Fruit fly (Drosophila melanogaster) whole organism, embryonic: ENCODE data around the gene Nsf2.

Source experiments
- B-H1 ChIP-seq: fragments of 200-800 bp; sonication (Bioruptor generic); IDR thresholded peaks from 3 replicates; pipeline ENCODE4 v1.3.6; 2022; ENCODE audit warnings: missing biosample characterization, missing genetic modification characterization
- B-H2 ChIP-seq: fragments of 200-800 bp; sonication (Bioruptor generic); optimal IDR thresholded peaks from 2 replicates; lab custom pipeline; 2018; ENCODE audit warnings: missing biosample characterization, mild to moderate bottlenecking, missing genetic modification characterization
- BtbVII ChIP-seq: fragments of 200-800 bp; sonication (Bioruptor generic); optimal IDR thresholded peaks from 3 replicates; lab custom pipeline; 2017; ENCODE audit warnings: missing biosample characterization, mild to moderate bottlenecking, missing genetic modification characterization
- CG10366 ChIP-seq: fragments of 200-800 bp; sonication (Bioruptor generic); IDR thresholded peaks from 2 replicates; pipeline ENCODE4 v1.3.6; 2022; ENCODE audit warnings: missing biosample characterization, missing genetic modification characterization
- CG10543 ChIP-seq: fragments of 200-800 bp; sonication (Bioruptor generic); optimal IDR thresholded peaks from 3 replicates; lab custom pipeline; 2017; ENCODE audit warnings: missing biosample characterization, mild to moderate bottlenecking, missing genetic modification characterization, moderate library complexity
- CG10654 ChIP-seq: fragments of 200-800 bp; sonication (Bioruptor generic); optimal IDR thresholded peaks from 2 replicates; lab custom pipeline; 2016; ENCODE audit warnings: missing biosample characterization, missing genetic modification characterization
- CG11247 ChIP-seq: fragments of 200-800 bp; sonication (Bioruptor generic); IDR thresholded peaks from 2 replicates; pipeline ENCODE4 v1.3.6; 2022; ENCODE audit warnings: missing biosample characterization, missing genetic modification characterization
- CG12942 ChIP-seq: fragments of 200-800 bp; sonication (Bioruptor generic); optimal IDR thresholded peaks from 3 replicates; lab custom pipeline; 2016; ENCODE audit warnings: missing biosample characterization, missing genetic modification characterization
- CG15601 ChIP-seq: fragments of 200-800 bp; sonication (Bioruptor generic); optimal IDR thresholded peaks from 3 replicates; lab custom pipeline; 2019; ENCODE audit warnings: missing biosample characterization, mild to moderate bottlenecking, missing genetic modification characterization, moderate library complexity
- CG1602 ChIP-seq: fragments of 200-800 bp; sonication (Bioruptor generic); optimal IDR thresholded peaks from 3 replicates; lab custom pipeline; 2016; ENCODE audit warnings: missing biosample characterization, missing genetic modification characterization
- CG1603 ChIP-seq: fragments of 200-800 bp; sonication (Bioruptor generic); optimal IDR thresholded peaks from 2 replicates; lab custom pipeline; 2019; ENCODE audit warnings: missing biosample characterization, mild to moderate bottlenecking, missing genetic modification characterization, moderate library complexity
- CG17361 ChIP-seq: fragments of 200-800 bp; sonication (Bioruptor generic); IDR thresholded peaks from 3 replicates; pipeline ENCODE4 v1.3.6; 2022; ENCODE audit warnings: missing biosample characterization, missing genetic modification characterization
- CG31388 ChIP-seq: fragments of 200-800 bp; sonication (Bioruptor generic); optimal IDR thresholded peaks from 2 replicates; lab custom pipeline; 2016; ENCODE audit warnings: missing biosample characterization, missing genetic modification characterization
- CG34224 ChIP-seq: fragments of 200-800 bp; sonication (Bioruptor generic); IDR thresholded peaks from 3 replicates; pipeline ENCODE4 v1.3.6; 2022; ENCODE audit warnings: missing biosample characterization, missing genetic modification characterization; ENCODE audit not compliant: partially characterized antibody
- CG3726 ChIP-seq: fragments of 200-800 bp; sonication (Bioruptor generic); IDR thresholded peaks from 3 replicates; pipeline ENCODE4, ENCODE4 v1.3.6; 2022; ENCODE audit warnings: missing biosample characterization, missing genetic modification characterization
- CG5953 ChIP-seq: fragments of 200-800 bp; sonication (Bioruptor generic); IDR thresholded peaks from 2 replicates; pipeline ENCODE4 v1.3.6; 2022; ENCODE audit warnings: missing biosample characterization, missing genetic modification characterization
- CG6175 ChIP-seq: fragments of 200-800 bp; sonication (Bioruptor generic); IDR thresholded peaks from 3 replicates; pipeline ENCODE4 v1.3.6; 2022; ENCODE audit warnings: missing biosample characterization, missing genetic modification characterization
- CG7745 ChIP-seq: fragments of 200-800 bp; sonication (Bioruptor generic); optimal IDR thresholded peaks from 2 replicates; lab custom pipeline; 2018; ENCODE audit warnings: missing biosample characterization, mild to moderate bottlenecking, missing genetic modification characterization, moderate library complexity
- CG7987 ChIP-seq: fragments of 200-800 bp; sonication (Bioruptor generic); optimal IDR thresholded peaks from 2 replicates; lab custom pipeline; 2018; ENCODE audit warnings: missing biosample characterization, mild to moderate bottlenecking, missing genetic modification characterization, moderate library complexity
- CG8924 ChIP-seq: fragments of 200-800 bp; optimal IDR thresholded peaks from 3 replicates; lab custom pipeline; 2019; ENCODE audit warnings: missing biosample characterization, mild to moderate bottlenecking, missing genetic modification characterization, moderate library complexity
- CHES-1-like ChIP-seq: fragments of 200-800 bp; sonication (Bioruptor generic); optimal IDR thresholded peaks from 2 replicates; lab custom pipeline; 2016; ENCODE audit warnings: missing biosample characterization, missing genetic modification characterization
- CTCF ChIP-seq: fragments of 200-800 bp; sonication (Bioruptor generic); optimal IDR thresholded peaks from 2 replicates; lab custom pipeline; 2017; ENCODE audit warnings: missing biosample characterization, mild to moderate bottlenecking, missing genetic modification characterization, moderate library complexity
- Dad ChIP-seq: fragments of 200-800 bp; sonication (Bioruptor generic); optimal IDR thresholded peaks from 3 replicates; lab custom pipeline; 2016; ENCODE audit warnings: missing biosample characterization, missing genetic modification characterization
- Dref ChIP-seq: fragments of 200-800 bp; sonication (Bioruptor generic); IDR thresholded peaks from 2 replicates; pipeline ENCODE4 v1.3.6; 2022; ENCODE audit warnings: missing biosample characterization, missing genetic modification characterization
- Fer3 ChIP-seq: fragments of 200-800 bp; sonication (Bioruptor generic); optimal IDR thresholded peaks from 2 replicates; lab custom pipeline; 2018; ENCODE audit warnings: missing biosample characterization, mild to moderate bottlenecking, missing genetic modification characterization, moderate library complexity
- GATAe ChIP-seq: fragments of 200-800 bp; sonication (Bioruptor generic); conservative IDR thresholded peaks from 2 replicates; pipeline ENCODE4 v1.3.6; 2022; ENCODE audit warnings: missing biosample characterization, missing genetic modification characterization
- Gsc ChIP-seq: fragments of 200-800 bp; sonication (Bioruptor generic); IDR thresholded peaks from 2 replicates; pipeline ENCODE4 v1.3.6; 2022; ENCODE audit warnings: missing biosample characterization, missing genetic modification characterization
- H15 ChIP-seq: fragments of 200-800 bp; sonication (Bioruptor generic); IDR thresholded peaks from 3 replicates; pipeline ENCODE4 v1.3.6; 2022; ENCODE audit warnings: missing biosample characterization, missing genetic modification characterization
- HLH4C ChIP-seq: fragments of 200-800 bp; sonication (Bioruptor generic); IDR thresholded peaks from 3 replicates; pipeline ENCODE4 v1.3.6; 2022; ENCODE audit warnings: missing biosample characterization, missing genetic modification characterization; ENCODE audit not compliant: partially characterized antibody
- Hr3 ChIP-seq: fragments of 200-800 bp; sonication (Bioruptor generic); optimal IDR thresholded peaks from 3 replicates; lab custom pipeline; 2016; ENCODE audit warnings: missing biosample characterization, missing genetic modification characterization
- Lhr ChIP-seq: fragments of 200-800 bp; sonication (Bioruptor generic); optimal IDR thresholded peaks from 3 replicates; lab custom pipeline; 2017; ENCODE audit warnings: mild to moderate bottlenecking, missing biosample characterization, missing genetic modification reagents, missing genetic modification characterization
- Max ChIP-seq: fragments of 200-800 bp; sonication (Bioruptor generic); optimal IDR thresholded peaks from 2 replicates; lab custom pipeline; 2016; ENCODE audit warnings: missing biosample characterization, mild to moderate bottlenecking, missing genetic modification characterization
- Ssrp ChIP-seq: fragments of 200-800 bp; sonication (Bioruptor generic); optimal IDR thresholded peaks from 2 replicates; lab custom pipeline; 2018; ENCODE audit warnings: missing biosample characterization, mild to moderate bottlenecking, missing genetic modification characterization, moderate library complexity
- bcd ChIP-seq: fragments of 200-800 bp; sonication (Bioruptor generic); optimal IDR thresholded peaks from 2 replicates; lab custom pipeline; 2017; ENCODE audit warnings: missing biosample characterization, mild to moderate bottlenecking, missing genetic modification characterization
- bowl ChIP-seq: fragments of 200-800 bp; sonication (Bioruptor generic); IDR thresholded peaks from 2 replicates; pipeline ENCODE4 v1.3.6; 2022; ENCODE audit warnings: missing biosample characterization, missing genetic modification characterization
- cas ChIP-seq: fragments of 200-800 bp; sonication (Bioruptor generic); IDR thresholded peaks from 2 replicates; pipeline ENCODE4 v1.3.6; 2022; ENCODE audit warnings: missing biosample characterization, missing genetic modification characterization
- ci ChIP-seq: fragments of 200-800 bp; sonication (Bioruptor generic); IDR thresholded peaks from 3 replicates; pipeline ENCODE4 v1.3.6; 2022; ENCODE audit warnings: missing biosample characterization, missing genetic modification characterization
- crp ChIP-seq, 2 experiments: fragments of 200-800 bp; sonication (Bioruptor generic); optimal IDR thresholded peaks; 2 replicates in 1 of 2; 3 replicates in 1 of 2; lab custom pipeline; 2017; ENCODE audit warnings: missing biosample characterization in 2 of 2, missing genetic modification characterization in 2 of 2, mild to moderate bottlenecking in 1 of 2, moderate library complexity in 1 of 2
- ewg ChIP-seq: fragments of 200-800 bp; sonication (Bioruptor generic); optimal IDR thresholded peaks from 3 replicates; lab custom pipeline; 2017; ENCODE audit warnings: mild to moderate bottlenecking, missing biosample characterization, missing genetic modification reagents, missing genetic modification characterization
- fd102C ChIP-seq: fragments of 200-800 bp; sonication (Bioruptor generic); optimal IDR thresholded peaks from 2 replicates; lab custom pipeline; 2018; ENCODE audit warnings: missing biosample characterization, mild to moderate bottlenecking, missing genetic modification characterization, moderate library complexity
- gsb-n ChIP-seq: fragments of 200-800 bp; sonication (Bioruptor generic); optimal IDR thresholded peaks from 3 replicates; lab custom pipeline; 2018; ENCODE audit warnings: missing biosample characterization, mild to moderate bottlenecking, missing genetic modification characterization
- knrl ChIP-seq: fragments of 200-800 bp; sonication (Bioruptor generic); IDR thresholded peaks from 3 replicates; pipeline ENCODE4 v1.3.6; 2022; ENCODE audit warnings: missing biosample characterization, missing genetic modification characterization; ENCODE audit not compliant: partially characterized antibody
- pnt ChIP-seq: fragments of 200-800 bp; sonication (Bioruptor generic); optimal IDR thresholded peaks from 3 replicates; lab custom pipeline; 2016; ENCODE audit warnings: missing biosample characterization, missing genetic modification characterization
- ranshi ChIP-seq: fragments of 200-800 bp; sonication (Bioruptor generic); IDR thresholded peaks from 2 replicates; pipeline ENCODE4 v1.3.6; 2022; ENCODE audit warnings: missing biosample characterization, missing genetic modification characterization
- stc ChIP-seq: fragments of 200-800 bp; sonication (Bioruptor generic); IDR thresholded peaks from 2 replicates; pipeline ENCODE4 v1.3.6; 2022; ENCODE audit warnings: missing biosample characterization, missing genetic modification characterization
- stwl ChIP-seq: fragments of 200-800 bp; sonication (Bioruptor generic); optimal IDR thresholded peaks from 3 replicates; lab custom pipeline; 2018; ENCODE audit warnings: missing biosample characterization, mild to moderate bottlenecking, missing genetic modification characterization, moderate library complexity
- tgo ChIP-seq: fragments of 200-800 bp; sonication (Bioruptor generic); IDR thresholded peaks from 3 replicates; pipeline ENCODE4 v1.3.6; 2022; ENCODE audit warnings: missing biosample characterization, missing genetic modification characterization
- tna ChIP-seq: fragments of 200-800 bp; sonication (Bioruptor generic); IDR thresholded peaks from 2 replicates; pipeline ENCODE4 v1.3.6; 2022; ENCODE audit warnings: missing biosample characterization, missing genetic modification characterization; ENCODE audit not compliant: partially characterized antibody
- unpg ChIP-seq: fragments of 200-800 bp; sonication (Bioruptor generic); optimal IDR thresholded peaks from 3 replicates; lab custom pipeline; 2018; ENCODE audit warnings: missing biosample characterization, mild to moderate bottlenecking, missing genetic modification characterization, moderate library complexity
- z ChIP-seq: fragments of 200-800 bp; sonication (Bioruptor generic); IDR thresholded peaks from 3 replicates; pipeline ENCODE4 v1.3.6; 2022; ENCODE audit warnings: missing biosample characterization, missing genetic modification characterization
- zfh2 ChIP-seq: fragments of 200-800 bp; sonication (Bioruptor generic); optimal IDR thresholded peaks from 2 replicates; lab custom pipeline; 2016; ENCODE audit warnings: missing biosample characterization, missing genetic modification characterization

Gene Nsf2

dm6 chr3R:13800430-13800848 is 37.4 kb downstream of the Nsf2 start (continued):
- TF ChIP-seq ci (GFP tag; lab: Robert Waterston, UW) = peak; percentile 98
- TF ChIP-seq CG5953 (GFP tag; lab: Robert Waterston, UW) = peak; percentile 89
- peak; percentile 85 for TF ChIP-seq Ssrp
- TF ChIP-seq Lhr (GFP tag; lab: Kevin White, UChicago) = peak; percentile 50
- no peak for TF ChIP-seq CG7745 (tag; lab: Kevin White, UChicago)
- peak; percentile 76 for TF ChIP-seq CG8924 (tag; lab: Kevin White, UChicago)
- TF ChIP-seq stwl = peak; percentile 25
- TF ChIP-seq CG10543 (GFP tag; lab: Kevin White, UChicago) = peak; percentile 95
- TF ChIP-seq CG1602 (GFP tag; lab: Kevin White, UChicago) = peak; percentile 81
- peak in 1 of 2 experiments; percentile 43 for TF ChIP-seq crp (GFP tag; optimal IDR thresholded peaks at IDR 0.05; lab: Kevin White, UChicago)
- TF ChIP-seq gsb-n (tag; lab: Kevin White, UChicago) = peak; percentile 85
- peak; percentile 96 for TF ChIP-seq B-H2 (GFP tag; lab: Kevin White, UChicago)
- peak; percentile 84 for TF ChIP-seq CG17361 (GFP tag; lab: Robert Waterston, UW)
- TF ChIP-seq CG3726 = peak; percentile 84
- peak; percentile 94 for TF ChIP-seq BtbVII (GFP tag; lab: Kevin White, UChicago)
- TF ChIP-seq CTCF (GFP tag; lab: Kevin White, UChicago) = peak; percentile 38
- peak; percentile 83 for TF ChIP-seq Max (GFP tag; lab: Kevin White, UChicago)
- TF ChIP-seq CG11247 = peak; percentile 90
- TF ChIP-seq CG31388 (GFP tag; lab: Kevin White, UChicago) = peak; percentile 73
- TF ChIP-seq CG6175 (GFP tag; lab: Robert Waterston, UW) = peak; percentile 84
- TF ChIP-seq zfh2 = peak; percentile 39
- peak; percentile 57 for TF ChIP-seq Dad (GFP tag; lab: Kevin White, UChicago)
- TF ChIP-seq cas (GFP tag; lab: Robert Waterston, UW) = peak; percentile 83
- peak; percentile 86; the same call in 1 of the 2 replicates for TF ChIP-seq bowl (GFP tag; lab: Robert Waterston, UW)
- peak; percentile 25 for TF ChIP-seq pnt (GFP tag; lab: Kevin White, UChicago)
- peak; percentile 74 for TF ChIP-seq CG12942 (GFP tag; lab: Kevin White, UChicago)
- peak; percentile 91 for TF ChIP-seq Fer3 (tag; lab: Kevin White, UChicago)
- TF ChIP-seq CG10654 (GFP tag; lab: Kevin White, UChicago) = peak; percentile 69
- TF ChIP-seq Gsc (GFP tag; lab: Robert Waterston, UW) = peak; percentile 62
- TF ChIP-seq CG1603 (tag; lab: Kevin White, UChicago) = peak; percentile 11
- TF ChIP-seq Dref (GFP tag; lab: Robert Waterston, UW) = no peak; the same call in 1 of the 2 replicates
- peak; percentile 85 for TF ChIP-seq CG15601
- TF ChIP-seq B-H1 (GFP tag; lab: Robert Waterston, UW) = peak; percentile 91
- TF ChIP-seq knrl (GFP tag; lab: Robert Waterston, UW) = no peak
- TF ChIP-seq ranshi (GFP tag; lab: Robert Waterston, UW) = peak; percentile 94
- TF ChIP-seq CG10366 (GFP tag; lab: Robert Waterston, UW) = peak; percentile 91
- TF ChIP-seq H15 = peak; percentile 92
- 0 out of 3 replicates have a peak, but pooled peaks have one; percentile 12 for TF ChIP-seq HLH4C (GFP tag; lab: Robert Waterston, UW)
- TF ChIP-seq Hr3 = peak; percentile 87
- TF ChIP-seq CG7987 (GFP tag; lab: Kevin White, UChicago) = peak; percentile 49
- peak; percentile 89 for TF ChIP-seq unpg
- TF ChIP-seq stc (GFP tag; lab: Robert Waterston, UW) = peak; percentile 92
- peak; percentile 52; the same call in 1 of the 2 replicates for TF ChIP-seq GATAe (GFP tag; lab: Robert Waterston, UW)
- peak; percentile 87 for TF ChIP-seq bcd (GFP tag; lab: Kevin White, UChicago)
- 0 out of 3 replicates have a peak, but pooled peaks have one; percentile 35 for TF ChIP-seq z
- no peak for TF ChIP-seq fd102C (GFP tag; lab: Kevin White, UChicago)
- peak; percentile 95 for TF ChIP-seq ewg (GFP tag; lab: Kevin White, UChicago)
- TF ChIP-seq CHES-1-like (GFP tag; lab: Kevin White, UChicago) = peak; percentile 41
- peak; percentile 93 for TF ChIP-seq tgo (GFP tag; lab: Robert Waterston, UW)
- no peak for TF ChIP-seq tna (GFP tag; lab: Robert Waterston, UW)
- TF ChIP-seq CG34224 (GFP tag; lab: Robert Waterston, UW) = no peak
